Fruit fly (Drosophila melanogaster): ENCODE data around the gene Spag1.

The Spag1 gene

dm6 chr3R:26966794-26967323, 19.2 kb downstream of the Spag1 start, which contains the start of gene CG5521:
Gene CG5521 (plus strand): TSS chr3R:26966930.
- no peak for TF ChIP-seq CG15710 (tag; optimal IDR thresholded peaks at IDR 0.05)
- TF ChIP-seq rn (GFP tag; IDR thresholded peaks at IDR 0.05): no peak
- TF ChIP-seq CG12605 (GFP tag; IDR thresholded peaks at IDR 0.05): no peak
- peak; percentile 45; the same call in 1 of the 3 replicates for TF ChIP-seq CG4496 (GFP tag; IDR thresholded peaks at IDR 0.05)
- TF ChIP-seq CG13204 (GFP tag; optimal IDR thresholded peaks at IDR 0.05): peak; percentile 53
- TF ChIP-seq CG14655 (GFP tag; optimal IDR thresholded peaks at IDR 0.05): no peak
- peak; percentile 25 for TF ChIP-seq D1 (tag; optimal IDR thresholded peaks at IDR 0.05)

- TF ChIP-seq CG12605 (GFP tag; IDR thresholded peaks at IDR 0.05): peak; percentile 1; the same call in 1 of the 2 replicates
- TF ChIP-seq fd96Ca (GFP tag; IDR thresholded peaks at IDR 0.05): peak; percentile 71; the same call in 2 of the 3 replicates
- peak; percentile 75 for TF ChIP-seq CG32121 (GFP tag; IDR thresholded peaks at IDR 0.05)
- peak; percentile 38 for TF ChIP-seq Snoo (tag; optimal IDR thresholded peaks at IDR 0.05)
- no peak for TF ChIP-seq D1 (tag; optimal IDR thresholded peaks at IDR 0.05)
- peak; percentile 3 for TF ChIP-seq Pif1B (GFP tag; optimal IDR thresholded peaks at IDR 0.05)
- TF ChIP-seq CG14655 (GFP tag; optimal IDR thresholded peaks at IDR 0.05): peak; percentile 46
- no peak for TF ChIP-seq Pif1A (GFP tag; optimal IDR thresholded peaks at IDR 0.05)
- no peak for TF ChIP-seq CG17806 (tag; optimal IDR thresholded peaks at IDR 0.05)
- no peak for TF ChIP-seq CG10348 (GFP tag; IDR thresholded peaks at IDR 0.05)
- TF ChIP-seq EcR (GFP tag; optimal IDR thresholded peaks at IDR 0.05): no peak
- peak; percentile 39 for TF ChIP-seq CG8301 (tag; optimal IDR thresholded peaks at IDR 0.05)
- TF ChIP-seq CG9948 (tag; optimal IDR thresholded peaks at IDR 0.05): peak; percentile 5
- TF ChIP-seq CG34367 (tag; optimal IDR thresholded peaks at IDR 0.05): peak; percentile 8
- peak; percentile 67 for TF ChIP-seq Ets98B (GFP tag; IDR thresholded peaks at IDR 0.05)
- TF ChIP-seq rn (GFP tag; IDR thresholded peaks at IDR 0.05): no peak; the same call in 1 of the 2 replicates
- no peak for TF ChIP-seq gl (tag; optimal IDR thresholded peaks at IDR 0.05)
- peak; percentile 77 for TF ChIP-seq CG4496 (GFP tag; IDR thresholded peaks at IDR 0.05)
- TF ChIP-seq CG13204 (GFP tag; optimal IDR thresholded peaks at IDR 0.05): no peak
- peak; percentile 49 for TF ChIP-seq CG8159 (tag; optimal IDR thresholded peaks at IDR 0.05)
- peak; percentile 9 for TF ChIP-seq CG15710 (tag; optimal IDR thresholded peaks at IDR 0.05)
Measured at dm6 chr3R:26967587-26968312, 20.1 kb downstream of the Spag1 start.

- TF ChIP-seq CG8301 (tag; optimal IDR thresholded peaks at IDR 0.05) (no peak), CG17806 (tag; optimal IDR thresholded peaks at IDR 0.05) (no peak), CG4496 (GFP tag; IDR thresholded peaks at IDR 0.05) (no peak), Pif1B (GFP tag; optimal IDR thresholded peaks at IDR 0.05) (no peak)
Measured at dm6 chr3R:26968313-26968605, 20.6 kb downstream of the Spag1 start.

- TF ChIP-seq CG8159 (tag; optimal IDR thresholded peaks at IDR 0.05) (no peak), EcR (GFP tag; optimal IDR thresholded peaks at IDR 0.05) (peak; percentile 92), Ets98B (GFP tag; IDR thresholded peaks at IDR 0.05) (no peak), CG9948 (tag; optimal IDR thresholded peaks at IDR 0.05) (peak; percentile 51), CG15710 (tag; optimal IDR thresholded peaks at IDR 0.05) (peak; percentile 38), gl (tag; optimal IDR thresholded peaks at IDR 0.05) (peak; percentile 21), CG4496 (GFP tag; IDR thresholded peaks at IDR 0.05) (0 out of 3 replicates have a peak, but pooled peaks have one; percentile 40), CG34367 (tag; optimal IDR thresholded peaks at IDR 0.05) (peak; percentile 0), CG17806 (tag; optimal IDR thresholded peaks at IDR 0.05) (no peak), fd96Ca (GFP tag; IDR thresholded peaks at IDR 0.05) (peak; percentile 64; the same call in 1 of the 3 replicates), D1 (tag; optimal IDR thresholded peaks at IDR 0.05) (no peak)
Measured at dm6 chr3R:26968823-26969638, 21.4 kb downstream of the Spag1 start.

dm6 chr3R:26969743-26970142, 22.1 kb downstream of the Spag1 start:
- no peak for TF ChIP-seq Pif1B (GFP tag; optimal IDR thresholded peaks at IDR 0.05)

- TF ChIP-seq CG8159 (tag; optimal IDR thresholded peaks at IDR 0.05) (no peak), CG14655 (GFP tag; optimal IDR thresholded peaks at IDR 0.05) (no peak), CG13204 (GFP tag; optimal IDR thresholded peaks at IDR 0.05) (no peak), CG4496 (GFP tag; IDR thresholded peaks at IDR 0.05) (no peak), Ets98B (GFP tag; IDR thresholded peaks at IDR 0.05) (no peak), Snoo (tag; optimal IDR thresholded peaks at IDR 0.05) (no peak), Pif1B (GFP tag; optimal IDR thresholded peaks at IDR 0.05) (no peak), rn (GFP tag; IDR thresholded peaks at IDR 0.05) (no peak)
Measured at dm6 chr3R:26978241-26978640, 30.6 kb downstream of the Spag1 start, which contains the start of the genes CG14253 and CG46313. Gene CG14253 (plus strand): TSS chr3R:26978541. Gene CG46313 (plus strand): TSS chr3R:26978541.

All from whole organism, pupa.